Fruit fly (Drosophila melanogaster): ENCODE data around the gene CG7730.

DNA sequence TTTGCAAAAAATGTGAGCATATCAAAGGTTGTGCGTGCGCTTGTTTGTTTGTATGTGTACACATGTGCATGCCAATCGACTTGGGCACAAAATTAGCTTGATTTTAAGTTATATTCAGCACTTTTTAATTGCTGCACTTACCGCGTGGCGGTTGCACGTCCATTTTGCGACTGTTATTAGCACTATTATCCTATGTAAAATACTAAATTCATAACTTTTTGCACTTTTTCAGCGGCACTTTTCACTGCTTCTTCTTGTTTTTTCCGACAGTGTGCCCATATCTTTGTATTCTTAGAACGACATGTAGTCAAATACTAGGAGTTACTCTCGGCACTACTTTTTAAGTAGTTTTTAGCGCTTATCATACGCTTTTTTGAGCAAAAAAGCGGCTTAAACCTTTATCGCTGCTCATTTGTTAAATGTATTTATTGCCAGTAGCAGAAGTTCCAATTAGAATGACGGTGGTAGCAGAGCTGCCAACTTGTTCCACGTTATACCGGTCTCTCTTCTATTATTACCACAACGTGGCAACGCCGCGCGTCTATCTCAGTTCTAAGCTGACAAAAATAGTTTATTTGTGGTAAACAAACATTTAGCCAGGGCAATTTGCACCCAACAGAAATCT lies 15.1 kb downstream of the CG7730 start, which contains the start of the genes scaf6 and Papst2:
- no peak for TF ChIP-seq pan (optimal IDR thresholded peaks at IDR 0.05)
- no peak for TF ChIP-seq sv (GFP tag; optimal IDR thresholded peaks at IDR 0.05)
- TF ChIP-seq Hr78 (GFP tag; optimal IDR thresholded peaks at IDR 0.05), result no peak
- no peak for TF ChIP-seq h (GFP tag; optimal IDR thresholded peaks at IDR 0.05)
- no peak for TF ChIP-seq CrebA (GFP tag; optimal IDR thresholded peaks at IDR 0.05; ENCODE audit: borderline replicate concordance)
- TF ChIP-seq br (GFP tag; optimal IDR thresholded peaks at IDR 0.05), result no peak
- TF ChIP-seq HLH106 (tag; optimal IDR thresholded peaks at IDR 0.05), result no peak
- peak; percentile 18 for TF ChIP-seq Myc (optimal IDR thresholded peaks at IDR 0.05)
- TF ChIP-seq N (GFP tag; optimal IDR thresholded peaks at IDR 0.05), result no peak
- TF ChIP-seq Abd-B (GFP tag; optimal IDR thresholded peaks at IDR 0.05), result no peak
- no peak for TF ChIP-seq usp (GFP tag; optimal IDR thresholded peaks at IDR 0.05)
